Worm (Caenorhabditis elegans): Measurements from ENCODE around the gene ZK938.1.

DNA sequence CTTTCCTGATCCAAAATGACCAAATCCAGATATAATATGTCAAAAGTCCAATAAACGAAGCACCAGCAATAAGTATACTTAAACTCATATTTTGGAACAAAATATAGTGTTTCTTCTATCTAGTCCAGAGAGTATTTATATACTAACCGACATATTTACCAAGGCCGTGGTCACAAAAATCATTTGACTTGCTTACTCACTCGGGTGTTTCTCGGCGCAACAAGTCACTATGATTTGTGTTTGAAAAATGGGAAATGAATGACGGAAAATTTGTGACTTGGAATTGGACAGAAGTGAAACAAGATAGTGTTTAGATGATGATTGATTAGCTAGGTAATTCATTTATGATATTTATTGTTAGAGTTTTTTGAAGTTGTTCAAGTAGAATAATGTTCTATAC is 29.0 kb upstream of the ZK938.1 start, which contains the start of gene cyp-13A5:
- TF ChIP-seq aly-1 (tag; optimal IDR thresholded peaks at IDR 0.05) (no peak), F13C5.2 (tag; optimal IDR thresholded peaks at IDR 0.05) (no peak), hmg-4 (GFP tag; optimal IDR thresholded peaks at IDR 0.05) (no peak)
